Fruit fly (Drosophila melanogaster): ENCODE measurements around the gene Gr28b.

Gene Gr28b

DNA sequence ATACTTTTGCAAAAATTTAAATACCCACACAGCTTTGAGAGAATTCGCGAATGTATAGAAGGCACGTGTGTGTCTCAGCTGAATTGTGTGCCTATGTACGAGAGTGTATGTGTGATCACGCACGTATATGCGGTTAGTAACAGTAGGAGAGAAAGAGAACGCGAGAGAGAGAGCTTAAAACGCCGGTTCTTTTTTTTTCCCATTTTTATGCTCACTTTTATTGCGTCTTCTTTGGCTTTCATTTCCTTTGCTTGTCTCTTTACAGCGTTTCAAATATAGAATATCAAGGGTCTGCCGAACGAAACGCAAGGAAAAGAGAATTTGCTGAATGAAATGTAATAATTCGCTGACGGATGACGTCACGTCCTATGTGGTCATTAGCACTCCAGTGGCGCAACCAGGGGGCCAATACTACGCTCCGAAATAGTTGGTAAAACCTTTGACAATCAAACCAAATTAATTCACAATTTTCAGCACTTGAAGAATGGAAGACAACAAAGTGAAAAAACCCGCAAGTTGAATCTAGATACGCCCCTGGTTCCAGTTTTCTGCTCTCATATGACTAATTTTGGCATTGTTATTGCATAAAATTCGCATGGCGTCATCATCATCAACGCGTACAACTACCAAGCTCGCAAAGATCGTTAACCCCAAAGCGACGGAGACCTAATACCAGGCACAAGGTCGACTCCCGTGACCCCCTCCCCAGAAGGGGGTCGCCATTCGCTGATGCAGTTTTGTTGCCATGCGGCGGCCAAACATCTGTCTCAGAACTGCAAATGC lies 36.9 kb downstream of the Gr28b start (continued):
- TF ChIP-seq CG16779 (GFP tag; IDR thresholded peaks at IDR 0.05) = peak; percentile 80
- peak; percentile 8 for TF ChIP-seq cwo (GFP tag; optimal IDR thresholded peaks at IDR 0.05)
- TF ChIP-seq lab (GFP tag; optimal IDR thresholded peaks at IDR 0.05) = peak; percentile 88
- TF ChIP-seq B-H1 (GFP tag; IDR thresholded peaks at IDR 0.05) = peak; percentile 18; the same call in 1 of the 3 replicates
- no peak for TF ChIP-seq ssp (GFP tag; IDR thresholded peaks at IDR 0.05)
- TF ChIP-seq gsb (GFP tag; IDR thresholded peaks at IDR 0.05) = peak; percentile 68
- peak; percentile 30 for TF ChIP-seq Fer1 (GFP tag; optimal IDR thresholded peaks at IDR 0.05)
- peak; percentile 32 for TF ChIP-seq az2 (GFP tag; optimal IDR thresholded peaks at IDR 0.05)
- peak; percentile 50 for TF ChIP-seq Dad (GFP tag; optimal IDR thresholded peaks at IDR 0.05)
- no peak for TF ChIP-seq nom (GFP tag; optimal IDR thresholded peaks at IDR 0.05)
- peak; percentile 17 for TF ChIP-seq psq (GFP tag; optimal IDR thresholded peaks at IDR 0.05)
- peak; percentile 66 for TF ChIP-seq HmgD (GFP tag; optimal IDR thresholded peaks at IDR 0.05)
- peak; percentile 31; the same call in 1 of the 2 replicates for TF ChIP-seq CG14667 (GFP tag; IDR thresholded peaks at IDR 0.05)
- TF ChIP-seq CG11560 (tag; IDR thresholded peaks at IDR 0.05) = no peak
- TF ChIP-seq CrebB (tag; optimal IDR thresholded peaks at IDR 0.05) = peak; percentile 47
- no peak for TF ChIP-seq prd (optimal IDR thresholded peaks at IDR 0.05)
- TF ChIP-seq prd (GFP tag; IDR thresholded peaks at IDR 0.05) = peak; percentile 70; the same call in 2 of the 3 replicates
- peak; percentile 95 for TF ChIP-seq Rfx (GFP tag; IDR thresholded peaks at IDR 0.05)
- peak; percentile 21; the same call in 1 of the 3 replicates for TF ChIP-seq CG14050 (GFP tag; IDR thresholded peaks at IDR 0.05)
- TF ChIP-seq Chrac-16 (GFP tag; optimal IDR thresholded peaks at IDR 0.05) = peak; percentile 41
- peak; percentile 63 for TF ChIP-seq Adf1 (GFP tag; IDR thresholded peaks at IDR 0.05)
- TF ChIP-seq CG11247 (GFP tag; IDR thresholded peaks at IDR 0.05) = peak; percentile 76
- no peak for TF ChIP-seq D (optimal IDR thresholded peaks at IDR 0.05)
- no peak for TF ChIP-seq D (GFP tag; optimal IDR thresholded peaks at IDR 0.05)
- peak; percentile 53 for TF ChIP-seq CG7556 (GFP tag; optimal IDR thresholded peaks at IDR 0.05)
- peak; percentile 77 for TF ChIP-seq sob (GFP tag; IDR thresholded peaks at IDR 0.05)
- TF ChIP-seq CG5953 (GFP tag; IDR thresholded peaks at IDR 0.05) = no peak
- TF ChIP-seq CTCF (GFP tag; optimal IDR thresholded peaks at IDR 0.05) = no peak
- TF ChIP-seq Dfd (GFP tag; optimal IDR thresholded peaks at IDR 0.05) = no peak
- peak; percentile 42 for TF ChIP-seq sug (tag; optimal IDR thresholded peaks at IDR 0.05)
- TF ChIP-seq esg (GFP tag; conservative IDR thresholded peaks at IDR 0.05) = peak; percentile 28; the same call in 1 of the 2 replicates
- TF ChIP-seq seq (GFP tag; IDR thresholded peaks at IDR 0.05) = peak; percentile 45; the same call in 1 of the 2 replicates
- TF ChIP-seq gsb-n (tag; optimal IDR thresholded peaks at IDR 0.05) = no peak
- peak; percentile 68 for TF ChIP-seq CG2678 (tag; optimal IDR thresholded peaks at IDR 0.05)
- peak; percentile 85 for TF ChIP-seq Hmr (GFP tag; optimal IDR thresholded peaks at IDR 0.05)
- peak; percentile 22 for TF ChIP-seq CG12659 (GFP tag; optimal IDR thresholded peaks at IDR 0.05)
- TF ChIP-seq sqz (GFP tag; optimal IDR thresholded peaks at IDR 0.05) = no peak
- peak; percentile 53; the same call in 1 of the 2 replicates for TF ChIP-seq CG17612 (GFP tag; IDR thresholded peaks at IDR 0.05)
- peak in 1 of 2 experiments; percentile 39 for TF ChIP-seq Hr51 (GFP tag; optimal IDR thresholded peaks at IDR 0.05)
- no peak for TF ChIP-seq aop (GFP tag; IDR thresholded peaks at IDR 0.05)
- no peak for TF ChIP-seq ems (GFP tag; optimal IDR thresholded peaks at IDR 0.05)
- TF ChIP-seq CG6854 (GFP tag; optimal IDR thresholded peaks at IDR 0.05) = no peak
- TF ChIP-seq sisA (GFP tag; IDR thresholded peaks at IDR 0.05) = peak; percentile 51
- TF ChIP-seq CG4820 (GFP tag; optimal IDR thresholded peaks at IDR 0.05) = no peak
- no peak for TF ChIP-seq Usf (GFP tag; optimal IDR thresholded peaks at IDR 0.05)
- TF ChIP-seq vnd (GFP tag; IDR thresholded peaks at IDR 0.05; ENCODE audit: partially characterized antibody) = no peak
- TF ChIP-seq CG13424 (tag; optimal IDR thresholded peaks at IDR 0.05) = peak; percentile 26
- no peak for TF ChIP-seq Opbp (GFP tag; IDR thresholded peaks at IDR 0.05; ENCODE audit: partially characterized antibody)
- peak; percentile 72; the same call in 2 of the 3 replicates for TF ChIP-seq dysf (GFP tag; IDR thresholded peaks at IDR 0.05)
- TF ChIP-seq Bteb2 (GFP tag; optimal IDR thresholded peaks at IDR 0.05) = peak; percentile 40
